Fruit fly (Drosophila melanogaster) whole organism, wandering third instar larva: ENCODE data around the gene CG5808.

Experiments
- Abd-B ChIP-seq: fragments of >200 bp; optimal IDR thresholded peaks from 2 replicates; lab custom pipeline; 2017; ENCODE audit warnings: missing biosample characterization, missing genetic modification characterization
- Dfd ChIP-seq: fragments of >200 bp; optimal IDR thresholded peaks from 2 replicates; lab custom pipeline; 2017; ENCODE audit warnings: missing biosample characterization, missing genetic modification characterization
- Sp1 ChIP-seq: fragments of 200-800 bp; sonication (Bioruptor generic); optimal IDR thresholded peaks from 3 replicates; lab custom pipeline; 2019; ENCODE audit warnings: missing biosample characterization, mild to moderate bottlenecking, missing genetic modification characterization, moderate library complexity
- br ChIP-seq: fragments of 200-800 bp; sonication (Bioruptor generic); optimal IDR thresholded peaks from 2 replicates; lab custom pipeline; 2016; ENCODE audit warnings: missing biosample characterization, missing genetic modification characterization
- lola ChIP-seq: fragments of >200 bp; optimal IDR thresholded peaks from 2 replicates; lab custom pipeline; 2017; ENCODE audit warnings: missing biosample characterization, missing genetic modification characterization
- psq ChIP-seq: fragments of 200-800 bp; sonication (Bioruptor generic); optimal IDR thresholded peaks from 3 replicates; lab custom pipeline; 2017; ENCODE audit warnings: missing biosample characterization, mild to moderate bottlenecking, missing genetic modification characterization, moderate library complexity
- tai ChIP-seq: sonication (Bioruptor generic); optimal IDR thresholded peaks from 2 replicates; lab custom pipeline; 2016; ENCODE audit warnings: missing biosample characterization, missing genetic modification characterization

dm6 chr3R:24845952-24846848, 29.4 kb upstream of the CG5808 start:
- no peak for TF ChIP-seq psq (GFP tag; lab: Kevin White, UChicago)
- no peak for TF ChIP-seq tai (GFP tag; lab: Kevin White, UChicago)
- no peak for TF ChIP-seq Dfd (GFP tag; lab: Kevin White, UChicago)
- TF ChIP-seq Abd-B (GFP tag; lab: Kevin White, UChicago) = no peak
- no peak for TF ChIP-seq Sp1 (GFP tag; lab: Kevin White, UChicago)
- TF ChIP-seq lola (GFP tag; lab: Kevin White, UChicago) = no peak
- no peak for TF ChIP-seq br (GFP tag; lab: Kevin White, UChicago)
